Fruit fly (Drosophila melanogaster): ENCODE measurements around the gene CG4119.

- TF ChIP-seq pdm3 (GFP tag; optimal IDR thresholded peaks at IDR 0.05) (peak; percentile 1), Ets21C (GFP tag; optimal IDR thresholded peaks at IDR 0.05) (no peak), salr (GFP tag; optimal IDR thresholded peaks at IDR 0.05) (peak in 1 of 2 experiments; percentile 14), CG10669 (GFP tag; optimal IDR thresholded peaks at IDR 0.05) (no peak), CG7368 (GFP tag; optimal IDR thresholded peaks at IDR 0.05) (no peak), Eip93F (GFP tag; optimal IDR thresholded peaks at IDR 0.05) (no peak), fd85E (GFP tag; optimal IDR thresholded peaks at IDR 0.05) (no peak), Sox102F (GFP tag; optimal IDR thresholded peaks at IDR 0.05) (peak; percentile 9), CG10631 (GFP tag; optimal IDR thresholded peaks at IDR 0.05) (no peak), spab (GFP tag; optimal IDR thresholded peaks at IDR 0.05) (no peak), Lpt (GFP tag; optimal IDR thresholded peaks at IDR 0.05) (no peak), CG6792 (GFP tag; optimal IDR thresholded peaks at IDR 0.05) (no peak), Hr39 (GFP tag; optimal IDR thresholded peaks at IDR 0.05) (no peak), OdsH (GFP tag; optimal IDR thresholded peaks at IDR 0.05) (peak; percentile 32)
Observed at dm6 chrX:5718476-5719012, 52.7 kb downstream of the CG4119 start.
